Fruit fly (Drosophila melanogaster) whole organism, embryonic: ENCODE data around the gene Vps53.

ENCODE experiments used
- C15 ChIP-seq: fragments of 200-800 bp; sonication (Bioruptor generic); IDR thresholded peaks from 3 replicates; pipeline ENCODE4 v1.3.6; 2022; ENCODE audit warnings: missing biosample characterization, missing genetic modification characterization
- CG10462 ChIP-seq: fragments of 200-800 bp; sonication (Bioruptor generic); optimal IDR thresholded peaks from 2 replicates; lab custom pipeline; 2016; ENCODE audit warnings: missing biosample characterization, missing genetic modification characterization
- CG11695 ChIP-seq: fragments of 200-800 bp; sonication (Bioruptor generic); IDR thresholded peaks from 3 replicates; pipeline ENCODE4 v1.3.6; 2022; ENCODE audit warnings: missing biosample characterization, missing genetic modification characterization
- CG12744 ChIP-seq: fragments of 200-800 bp; sonication (Bioruptor generic); optimal IDR thresholded peaks from 2 replicates; lab custom pipeline; 2016; ENCODE audit warnings: missing biosample characterization, missing genetic modification characterization
- CG16815 ChIP-seq: fragments of 200-800 bp; sonication (Bioruptor generic); optimal IDR thresholded peaks from 3 replicates; lab custom pipeline; 2017; ENCODE audit warnings: missing biosample characterization, mild to moderate bottlenecking, missing genetic modification characterization
- CG17186 ChIP-seq: fragments of 200-800 bp; sonication (Bioruptor generic); optimal IDR thresholded peaks from 3 replicates; lab custom pipeline; 2017; ENCODE audit warnings: missing biosample characterization, missing genetic modification reagents, missing genetic modification characterization
- CG17829 ChIP-seq: fragments of 200-800 bp; optimal IDR thresholded peaks from 2 replicates; lab custom pipeline; 2019; ENCODE audit warnings: missing biosample characterization, mild to moderate bottlenecking, missing genetic modification characterization, moderate library complexity
- CG1792 ChIP-seq: fragments of 200-800 bp; sonication (Bioruptor generic); optimal IDR thresholded peaks from 2 replicates; lab custom pipeline; 2016; ENCODE audit warnings: missing biosample characterization, missing genetic modification characterization
- CG2129 ChIP-seq: fragments of 200-800 bp; sonication (Bioruptor generic); IDR thresholded peaks from 2 replicates; pipeline ENCODE4 v1.3.6; 2022; ENCODE audit warnings: missing biosample characterization, missing genetic modification characterization; ENCODE audit not compliant: partially characterized antibody
- CG33557 ChIP-seq: fragments of 200-800 bp; sonication (Bioruptor generic); optimal IDR thresholded peaks from 2 replicates; lab custom pipeline; 2019; ENCODE audit warnings: missing biosample characterization, mild to moderate bottlenecking, missing genetic modification characterization, moderate library complexity
- CG3726 ChIP-seq: fragments of 200-800 bp; sonication (Bioruptor generic); IDR thresholded peaks from 3 replicates; pipeline ENCODE4, ENCODE4 v1.3.6; 2022; ENCODE audit warnings: missing biosample characterization, missing genetic modification characterization
- CG3838 ChIP-seq: fragments of 200-800 bp; sonication (Bioruptor generic); optimal IDR thresholded peaks from 3 replicates; lab custom pipeline; 2016; ENCODE audit warnings: missing biosample characterization, missing genetic modification characterization
- CG3995 ChIP-seq: fragments of 200-800 bp; sonication (Bioruptor generic); optimal IDR thresholded peaks from 3 replicates; lab custom pipeline; 2016; ENCODE audit warnings: missing biosample characterization, missing genetic modification characterization
- CG5245 ChIP-seq: fragments of 200-800 bp; sonication (Bioruptor generic); optimal IDR thresholded peaks from 3 replicates; lab custom pipeline; 2016; ENCODE audit warnings: missing biosample characterization, missing genetic modification characterization
- CG7786 ChIP-seq: fragments of 200-800 bp; sonication (Bioruptor generic); optimal IDR thresholded peaks from 2 replicates; lab custom pipeline; 2016; ENCODE audit warnings: missing biosample characterization, missing genetic modification characterization
- CrebB ChIP-seq: fragments of 200-800 bp; sonication (Bioruptor generic); optimal IDR thresholded peaks from 3 replicates; lab custom pipeline; 2018; ENCODE audit warnings: missing biosample characterization, mild to moderate bottlenecking, missing genetic modification characterization
- Deaf1 ChIP-seq: fragments of 200-800 bp; optimal IDR thresholded peaks from 3 replicates; lab custom pipeline; 2019; ENCODE audit warnings: missing biosample characterization, mild to moderate bottlenecking, missing genetic modification characterization, moderate library complexity
- ERR ChIP-seq: fragments of 200-800 bp; sonication (Bioruptor generic); optimal IDR thresholded peaks from 2 replicates; lab custom pipeline; 2016; ENCODE audit warnings: missing biosample characterization, missing genetic modification characterization
- H15 ChIP-seq: fragments of 200-800 bp; sonication (Bioruptor generic); IDR thresholded peaks from 3 replicates; pipeline ENCODE4 v1.3.6; 2022; ENCODE audit warnings: missing biosample characterization, missing genetic modification characterization
- HLH4C ChIP-seq: fragments of 200-800 bp; sonication (Bioruptor generic); IDR thresholded peaks from 3 replicates; pipeline ENCODE4 v1.3.6; 2022; ENCODE audit warnings: missing biosample characterization, missing genetic modification characterization; ENCODE audit not compliant: partially characterized antibody
- Hey ChIP-seq: fragments of 200-800 bp; sonication (Bioruptor generic); optimal IDR thresholded peaks from 3 replicates; lab custom pipeline; 2018; ENCODE audit warnings: missing biosample characterization, mild to moderate bottlenecking, missing genetic modification characterization
- Hr3 ChIP-seq: fragments of 200-800 bp; sonication (Bioruptor generic); optimal IDR thresholded peaks from 3 replicates; lab custom pipeline; 2016; ENCODE audit warnings: missing biosample characterization, missing genetic modification characterization
- Hr51 ChIP-seq, 2 experiments: fragments of 200-800 bp; sonication (Bioruptor generic); optimal IDR thresholded peaks; 2 replicates in 1 of 2; 3 replicates in 1 of 2; lab custom pipeline; 2016 to 2018; ENCODE audit warnings: missing biosample characterization in 2 of 2, missing genetic modification characterization in 2 of 2, mild to moderate bottlenecking in 1 of 2, moderate library complexity in 1 of 2
- Lim3 ChIP-seq: fragments of 200-800 bp; sonication (Bioruptor generic); IDR thresholded peaks from 2 replicates; pipeline ENCODE4 v1.3.6; 2022; ENCODE audit warnings: missing biosample characterization, missing genetic modification characterization
- Myb ChIP-seq: fragments of 200-800 bp; sonication (Bioruptor generic); optimal IDR thresholded peaks from 2 replicates; lab custom pipeline; 2016; ENCODE audit warnings: missing biosample characterization, missing genetic modification characterization
- Scr ChIP-seq: fragments of 200-800 bp; sonication (Bioruptor generic); IDR thresholded peaks from 2 replicates; pipeline ENCODE4 v1.3.6; 2022; ENCODE audit warnings: missing biosample characterization, missing genetic modification characterization; ENCODE audit not compliant: partially characterized antibody
- Spps ChIP-seq: fragments of 200-800 bp; sonication (Bioruptor generic); optimal IDR thresholded peaks from 2 replicates; lab custom pipeline; 2018; ENCODE audit warnings: missing biosample characterization, mild to moderate bottlenecking, missing genetic modification characterization
- az2 ChIP-seq: fragments of 200-800 bp; sonication (Bioruptor generic); optimal IDR thresholded peaks from 3 replicates; lab custom pipeline; 2016; ENCODE audit warnings: missing biosample characterization, missing genetic modification characterization
- chif ChIP-seq, 2 experiments: fragments of 200-800 bp; sonication (Bioruptor generic); optimal IDR thresholded peaks; 3 replicates each; lab custom pipeline; 2016; ENCODE audit warnings: missing biosample characterization in 2 of 2, missing genetic modification characterization in 2 of 2
- chinmo ChIP-seq: fragments of 200-800 bp; sonication (Bioruptor generic); IDR thresholded peaks from 4 replicates; pipeline ENCODE4 v1.3.6; 2022; ENCODE audit warnings: missing biosample characterization, missing genetic modification characterization; ENCODE audit not compliant: partially characterized antibody
- chm ChIP-seq: fragments of 200-800 bp; sonication (Bioruptor generic); IDR thresholded peaks from 2 replicates; pipeline ENCODE4 v1.3.6; 2022; ENCODE audit warnings: missing biosample characterization, missing genetic modification characterization
- crc ChIP-seq: fragments of 200-800 bp; sonication (Bioruptor generic); optimal IDR thresholded peaks from 2 replicates; lab custom pipeline; 2016; ENCODE audit warnings: missing biosample characterization, missing genetic modification characterization
- danr ChIP-seq: fragments of 200-800 bp; sonication (Bioruptor generic); IDR thresholded peaks from 2 replicates; pipeline ENCODE4 v1.3.6; 2022; ENCODE audit warnings: missing biosample characterization, missing genetic modification characterization
- dysf ChIP-seq: fragments of 200-800 bp; sonication (Bioruptor generic); IDR thresholded peaks from 3 replicates; pipeline ENCODE4 v1.3.6; 2022; ENCODE audit warnings: missing biosample characterization, missing genetic modification characterization
- ems ChIP-seq: fragments of 200-800 bp; sonication (Bioruptor generic); optimal IDR thresholded peaks from 3 replicates; lab custom pipeline; 2016; ENCODE audit warnings: missing biosample characterization, missing genetic modification characterization
- gce ChIP-seq: fragments of 200-800 bp; sonication (Bioruptor generic); IDR thresholded peaks from 3 replicates; pipeline ENCODE4 v1.3.6; 2022; ENCODE audit warnings: missing biosample characterization, missing genetic modification characterization
- ham ChIP-seq: fragments of 200-800 bp; sonication (Bioruptor generic); IDR thresholded peaks from 2 replicates; pipeline ENCODE4 v1.3.6; 2022; ENCODE audit warnings: missing biosample characterization, missing genetic modification characterization
- her ChIP-seq: fragments of 200-800 bp; sonication (Bioruptor generic); optimal IDR thresholded peaks from 2 replicates; lab custom pipeline; 2016; ENCODE audit warnings: missing biosample characterization, missing genetic modification characterization
- kni ChIP-seq: fragments of 200-800 bp; sonication (Bioruptor generic); optimal IDR thresholded peaks from 3 replicates; lab custom pipeline; 2017; ENCODE audit warnings: mild to moderate bottlenecking, missing biosample characterization, missing genetic modification reagents, missing genetic modification characterization
- knrl ChIP-seq: fragments of 200-800 bp; sonication (Bioruptor generic); IDR thresholded peaks from 3 replicates; pipeline ENCODE4 v1.3.6; 2022; ENCODE audit warnings: missing biosample characterization, missing genetic modification characterization; ENCODE audit not compliant: partially characterized antibody
- lilli ChIP-seq: fragments of 200-800 bp; sonication (Bioruptor generic); optimal IDR thresholded peaks from 3 replicates; lab custom pipeline; 2016; ENCODE audit warnings: missing biosample characterization, missing genetic modification characterization
- luna ChIP-seq: fragments of 200-800 bp; sonication (Bioruptor generic); optimal IDR thresholded peaks from 2 replicates; lab custom pipeline; 2016; ENCODE audit warnings: missing biosample characterization, missing genetic modification characterization
- nerfin-2 ChIP-seq: fragments of 200-800 bp; sonication (Bioruptor generic); IDR thresholded peaks from 2 replicates; pipeline ENCODE4 v1.3.6; 2022; ENCODE audit warnings: missing biosample characterization, missing genetic modification characterization; ENCODE audit not compliant: partially characterized antibody
- pfk ChIP-seq: fragments of 200-800 bp; sonication (Bioruptor generic); optimal IDR thresholded peaks from 2 replicates; lab custom pipeline; 2018; ENCODE audit warnings: missing biosample characterization, mild to moderate bottlenecking, missing genetic modification characterization, moderate library complexity
- pum ChIP-seq: fragments of 200-800 bp; sonication (Bioruptor generic); optimal IDR thresholded peaks from 2 replicates; lab custom pipeline; 2016; ENCODE audit warnings: missing biosample characterization, missing genetic modification characterization
- sens-2 ChIP-seq: fragments of 200-800 bp; sonication (Bioruptor generic); IDR thresholded peaks from 2 replicates; pipeline ENCODE4 v1.3.6; 2022; ENCODE audit warnings: missing biosample characterization, missing genetic modification characterization
- slou ChIP-seq: fragments of 200-800 bp; sonication (Bioruptor generic); optimal IDR thresholded peaks from 3 replicates; lab custom pipeline; 2016; ENCODE audit warnings: missing biosample characterization, missing genetic modification characterization
- tll ChIP-seq, 2 experiments: fragments of 200-800 bp in 1 of 2; fragments of >200 bp in 1 of 2; sonication (Bioruptor generic) in 1 of 2; optimal IDR thresholded peaks; 2 replicates each; lab custom pipeline; 2017 to 2019; ENCODE audit warnings: missing biosample characterization in 2 of 2, missing genetic modification characterization in 2 of 2, mild to moderate bottlenecking in 1 of 2, moderate library complexity in 1 of 2
- zfh1 ChIP-seq: fragments of 200-800 bp; sonication (Bioruptor generic); IDR thresholded peaks from 3 replicates; pipeline ENCODE4 v1.3.6; 2022; ENCODE audit warnings: missing biosample characterization, missing genetic modification characterization
- zfh2 ChIP-seq: fragments of 200-800 bp; sonication (Bioruptor generic); optimal IDR thresholded peaks from 2 replicates; lab custom pipeline; 2016; ENCODE audit warnings: missing biosample characterization, missing genetic modification characterization

Gene Vps53

dm6 chr2L:4350683-4351324 lies 35.1 kb downstream of the Vps53 start:
- no peak for TF ChIP-seq CG3726 (GFP tag; lab: Robert Waterston, UW)
- no peak for TF ChIP-seq dysf (GFP tag; lab: Robert Waterston, UW)
- no peak for TF ChIP-seq chinmo
- TF ChIP-seq her (GFP tag; lab: Kevin White, UChicago) = peak; percentile 15
- TF ChIP-seq CG3995 = no peak
- TF ChIP-seq luna = no peak
- TF ChIP-seq kni (GFP tag; lab: Kevin White, UChicago) = peak; percentile 37
- 0 out of 2 replicates have a peak, but pooled peaks have one; percentile 17 for TF ChIP-seq sens-2 (GFP tag; lab: Robert Waterston, UW)
- peak; percentile 68 for TF ChIP-seq Spps (tag; lab: Kevin White, UChicago)
- TF ChIP-seq CG12744 = peak; percentile 35
- TF ChIP-seq lilli (GFP tag; lab: Kevin White, UChicago) = peak; percentile 55
- no peak for TF ChIP-seq crc (GFP tag; lab: Kevin White, UChicago)
- TF ChIP-seq chm (GFP tag; lab: Robert Waterston, UW) = peak; percentile 23; the same call in 1 of the 2 replicates
- no peak for TF ChIP-seq Lim3 (GFP tag; lab: Robert Waterston, UW)
- TF ChIP-seq H15 (GFP tag; lab: Robert Waterston, UW) = 0 out of 3 replicates have a peak, but pooled peaks have one; percentile 35
- TF ChIP-seq CG2129 (GFP tag; lab: Robert Waterston, UW) = no peak
- no peak for TF ChIP-seq nerfin-2 (GFP tag; lab: Robert Waterston, UW)
- TF ChIP-seq chif (GFP tag; optimal IDR thresholded peaks at IDR 0.05; lab: Kevin White, UChicago) = peak; percentile 52 to 90
- no peak for TF ChIP-seq CrebB (tag; lab: Kevin White, UChicago)
- no peak for TF ChIP-seq ham
- no peak for TF ChIP-seq pfk (GFP tag; lab: Kevin White, UChicago)
- TF ChIP-seq CG33557 (GFP tag; lab: Kevin White, UChicago) = peak; percentile 90
- peak in 1 of 2 experiments; percentile 61 for TF ChIP-seq Hr51 (GFP tag; optimal IDR thresholded peaks at IDR 0.05; lab: Kevin White, UChicago)
- peak; percentile 37 for TF ChIP-seq Hr3 (GFP tag; lab: Kevin White, UChicago)
- TF ChIP-seq ERR (GFP tag; lab: Kevin White, UChicago) = no peak
- TF ChIP-seq CG5245 (GFP tag; lab: Kevin White, UChicago) = peak; percentile 40
- TF ChIP-seq gce = no peak
- TF ChIP-seq Deaf1 (tag; lab: Kevin White, UChicago) = peak; percentile 11
- no peak for TF ChIP-seq Hey (tag; lab: Kevin White, UChicago)
- peak; percentile 91 for TF ChIP-seq zfh1
- no peak for TF ChIP-seq CG3838 (GFP tag; lab: Kevin White, UChicago)
- TF ChIP-seq Myb (GFP tag; lab: Kevin White, UChicago) = peak; percentile 9
- TF ChIP-seq knrl (GFP tag; lab: Robert Waterston, UW) = no peak
- peak; percentile 54 for TF ChIP-seq az2
- no peak for TF ChIP-seq CG17186 (GFP tag; lab: Kevin White, UChicago)
- TF ChIP-seq CG10462 (GFP tag; lab: Kevin White, UChicago) = peak; percentile 59
- TF ChIP-seq Scr (GFP tag; lab: Robert Waterston, UW) = no peak
- no peak for TF ChIP-seq C15 (GFP tag; lab: Robert Waterston, UW)
- TF ChIP-seq zfh2 (GFP tag; lab: Kevin White, UChicago) = no peak
- TF ChIP-seq ems (GFP tag; lab: Kevin White, UChicago) = peak; percentile 19
- TF ChIP-seq CG16815 = peak; percentile 85
- TF ChIP-seq tll (GFP tag; optimal IDR thresholded peaks at IDR 0.05; lab: Kevin White, UChicago) = peak in 1 of 2 experiments; percentile 41
- TF ChIP-seq slou (GFP tag; lab: Kevin White, UChicago) = no peak
- 0 out of 3 replicates have a peak, but pooled peaks have one; percentile 55 for TF ChIP-seq CG11695 (GFP tag; lab: Robert Waterston, UW)
- peak; percentile 92 for TF ChIP-seq CG17829 (tag; lab: Kevin White, UChicago)
- TF ChIP-seq HLH4C (GFP tag; lab: Robert Waterston, UW) = no peak
- 0 out of 2 replicates have a peak, but pooled peaks have one; percentile 14 for TF ChIP-seq danr (GFP tag; lab: Robert Waterston, UW)
- no peak for TF ChIP-seq CG1792 (GFP tag; lab: Kevin White, UChicago)
- peak; percentile 64 for TF ChIP-seq CG7786 (GFP tag; lab: Kevin White, UChicago)
- TF ChIP-seq pum (GFP tag; lab: Kevin White, UChicago) = peak; percentile 68
